Fruit fly (Drosophila melanogaster) whole organism: ENCODE data around the gene CG12061.

ENCODE experiments used
- CG8478 ChIP-seq: fragments of >200 bp; optimal IDR thresholded peaks from 2 replicates; lab custom pipeline; 2018; ENCODE audit warnings: inconsistent platforms
- Dll ChIP-seq: fragments of >200 bp; optimal IDR thresholded peaks from 2 replicates; lab custom pipeline; 2017
- EcR ChIP-seq, 2 experiments: fragments of >200 bp; optimal IDR thresholded peaks; 2 replicates each; lab custom pipeline; 2017; ENCODE audit warnings: missing biosample characterization in 2 of 2, missing genetic modification characterization in 2 of 2, missing genetic modification reagents in 2 of 2
- pan ChIP-seq: fragments of >200 bp; optimal IDR thresholded peaks from 2 replicates; lab custom pipeline; 2017
- psq ChIP-seq: fragments of >200 bp; optimal IDR thresholded peaks from 2 replicates; lab custom pipeline; 2017
- usp ChIP-seq: fragments of >200 bp; optimal IDR thresholded peaks from 2 replicates; lab custom pipeline; 2017; ENCODE audit warnings: missing biosample characterization, missing genetic modification characterization, mixed read lengths

The CG12061 gene

DNA sequence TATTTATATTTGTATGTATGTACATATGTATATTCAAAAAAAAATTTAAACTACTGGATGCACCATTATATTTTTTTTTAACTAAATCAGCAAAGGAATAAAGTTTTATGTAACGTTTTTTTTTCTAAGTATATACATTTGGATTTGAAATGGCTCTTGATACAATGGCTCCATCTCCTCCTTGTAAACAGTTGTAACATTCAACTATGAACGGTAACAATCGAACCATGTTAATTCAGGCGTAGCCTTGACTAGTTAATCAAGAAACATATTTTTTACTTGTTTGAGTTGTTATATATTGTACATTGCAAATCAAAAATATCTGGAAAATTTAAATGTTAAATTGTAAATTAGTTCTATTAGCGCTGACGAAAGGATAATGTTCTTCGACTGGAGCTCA is at the start of gene CG12061:
TSS of gene CG12061 (plus strand) at position 301 of the 400 bp plus-strand sequence.
- TF ChIP-seq CG8478 (lab: Kevin White, UChicago) (no peak), usp (GFP tag; lab: Kevin White, UChicago) (no peak), EcR (GFP tag; optimal IDR thresholded peaks at IDR 0.05; lab: Kevin White, UChicago) (no peak), psq (lab: Kevin White, UChicago) (no peak), Dll (lab: Kevin White, UChicago) (no peak), pan (lab: Kevin White, UChicago) (no peak)

DNA sequence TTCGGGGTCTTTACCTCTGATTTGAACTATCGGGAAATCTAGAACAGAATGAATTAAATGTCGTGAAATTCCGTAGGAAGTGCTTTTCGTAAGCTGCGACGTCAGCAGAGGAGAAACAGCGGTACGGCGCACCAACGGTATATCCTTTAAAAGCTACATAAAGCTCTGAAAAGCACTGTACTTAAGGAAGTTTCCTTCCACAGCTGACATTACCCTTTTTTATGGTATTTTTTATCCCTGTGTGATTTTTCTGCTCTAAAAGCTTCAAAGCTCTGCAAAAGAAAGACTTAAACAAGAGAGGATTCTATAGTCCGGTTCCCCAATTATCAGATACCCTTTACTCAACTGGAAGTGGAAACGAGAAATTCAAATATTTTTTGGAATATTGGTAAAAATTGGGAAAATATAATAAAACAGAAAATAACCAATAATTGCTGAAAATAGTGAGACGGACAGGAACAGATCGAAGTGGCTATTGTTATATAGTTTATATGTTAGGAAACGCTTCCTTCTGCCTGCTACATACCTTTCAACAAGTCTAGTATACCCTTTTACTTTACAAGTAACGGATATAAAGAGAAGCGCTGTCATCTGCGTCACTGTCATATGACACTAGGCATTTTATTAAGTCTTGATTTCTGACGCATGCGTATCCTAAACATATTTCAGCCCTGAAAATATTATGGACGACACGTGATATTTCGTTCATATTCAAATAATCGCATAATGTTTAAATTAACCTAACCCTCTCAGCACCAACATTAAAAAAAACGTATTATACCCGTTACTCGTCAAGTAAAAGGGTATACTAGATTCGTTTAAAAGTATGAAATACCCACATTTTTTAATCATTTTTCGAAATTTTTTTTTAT is 31.0 kb upstream of the CG12061 start, which contains the start of the genes stnA and stnB:
TSS of gene stnA (minus strand) at position 51 of the 872 bp plus-strand sequence.
TSS of gene stnB (minus strand) at position 51 of the 872 bp plus-strand sequence.
- TF ChIP-seq psq (lab: Kevin White, UChicago) (no peak), CG8478 (lab: Kevin White, UChicago) (no peak), EcR (GFP tag; optimal IDR thresholded peaks at IDR 0.05; lab: Kevin White, UChicago) (no peak), usp (GFP tag; lab: Kevin White, UChicago) (no peak), Dll (lab: Kevin White, UChicago) (no peak), pan (lab: Kevin White, UChicago) (no peak)

dm6 chrX:23006925-23007324 is 28.9 kb upstream of the CG12061 start:
- TF ChIP-seq EcR (GFP tag; optimal IDR thresholded peaks at IDR 0.05; lab: Kevin White, UChicago) (no peak), psq (lab: Kevin White, UChicago) (no peak), usp (GFP tag; lab: Kevin White, UChicago) (no peak), CG8478 (lab: Kevin White, UChicago) (no peak), pan (lab: Kevin White, UChicago) (no peak), Dll (lab: Kevin White, UChicago) (no peak)

DNA sequence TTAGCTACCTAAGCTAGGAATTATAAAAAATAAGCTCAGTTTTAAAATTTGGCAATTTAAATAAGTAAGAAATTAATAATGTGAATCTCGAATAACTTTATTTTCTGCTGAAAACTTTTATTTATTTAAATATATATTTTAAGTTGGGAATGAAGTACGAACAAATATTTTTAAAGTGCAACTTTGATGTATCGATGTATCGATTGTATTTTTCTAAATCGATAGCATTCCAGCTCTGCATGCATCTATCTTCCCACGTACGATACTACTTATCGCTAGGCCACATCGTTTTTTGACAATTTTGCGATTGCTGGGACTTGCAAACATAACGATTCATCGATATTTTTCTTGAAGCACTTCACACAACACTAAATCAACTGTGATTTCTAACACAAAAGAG is 28.5 kb upstream of the CG12061 start:
- TF ChIP-seq CG8478 (lab: Kevin White, UChicago) (no peak), Dll (lab: Kevin White, UChicago) (no peak), psq (lab: Kevin White, UChicago) (no peak), pan (lab: Kevin White, UChicago) (no peak), usp (GFP tag; lab: Kevin White, UChicago) (no peak), EcR (GFP tag; optimal IDR thresholded peaks at IDR 0.05; lab: Kevin White, UChicago) (no peak)

DNA sequence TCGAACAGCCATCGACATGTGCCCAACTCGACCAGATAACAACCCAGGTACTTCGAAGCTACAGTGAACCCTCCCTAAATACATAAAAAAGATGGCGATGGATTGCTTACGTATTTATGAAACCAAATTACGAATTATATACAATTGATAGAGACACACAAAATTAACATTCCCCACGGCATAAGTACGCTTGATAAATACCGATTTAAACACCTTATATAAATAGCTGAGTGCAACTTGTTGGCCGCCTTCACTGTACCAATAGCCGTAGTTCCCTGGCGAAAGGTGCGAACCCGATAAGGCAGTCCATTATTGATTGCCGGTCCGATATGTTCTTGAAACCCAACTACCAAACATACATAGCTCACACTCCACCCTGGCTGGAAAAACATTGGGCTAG is 25.2 kb upstream of the CG12061 start:
- TF ChIP-seq psq (lab: Kevin White, UChicago): no peak

dm6 chrX:23011203-23011602 is 24.7 kb upstream of the CG12061 start, which contains the start of gene FucTC:
Gene FucTC (minus strand): TSS chrX:23011303.
- TF ChIP-seq psq (lab: Kevin White, UChicago) (no peak), EcR (GFP tag; optimal IDR thresholded peaks at IDR 0.05; lab: Kevin White, UChicago) (no peak), usp (GFP tag; lab: Kevin White, UChicago) (no peak), Dll (lab: Kevin White, UChicago) (no peak), pan (lab: Kevin White, UChicago) (no peak), CG8478 (lab: Kevin White, UChicago) (no peak)

dm6 chrX:23011859-23012258 is 24.0 kb upstream of the CG12061 start:
- TF ChIP-seq EcR (GFP tag; optimal IDR thresholded peaks at IDR 0.05; lab: Kevin White, UChicago) (no peak), usp (GFP tag; lab: Kevin White, UChicago) (no peak), pan (lab: Kevin White, UChicago) (no peak), CG8478 (lab: Kevin White, UChicago) (no peak)

dm6 chrX:23013208-23013607 is 22.7 kb upstream of the CG12061 start, which contains the start of the genes Rab21 and Coa7:
Gene Rab21 (minus strand): TSS chrX:23013409.
Gene Coa7 (plus strand): TSS chrX:23013495.
- TF ChIP-seq Dll (lab: Kevin White, UChicago) (no peak), EcR (GFP tag; optimal IDR thresholded peaks at IDR 0.05; lab: Kevin White, UChicago) (no peak), usp (GFP tag; lab: Kevin White, UChicago) (no peak), pan (lab: Kevin White, UChicago) (no peak), psq (lab: Kevin White, UChicago) (no peak), CG8478 (lab: Kevin White, UChicago) (no peak)

DNA sequence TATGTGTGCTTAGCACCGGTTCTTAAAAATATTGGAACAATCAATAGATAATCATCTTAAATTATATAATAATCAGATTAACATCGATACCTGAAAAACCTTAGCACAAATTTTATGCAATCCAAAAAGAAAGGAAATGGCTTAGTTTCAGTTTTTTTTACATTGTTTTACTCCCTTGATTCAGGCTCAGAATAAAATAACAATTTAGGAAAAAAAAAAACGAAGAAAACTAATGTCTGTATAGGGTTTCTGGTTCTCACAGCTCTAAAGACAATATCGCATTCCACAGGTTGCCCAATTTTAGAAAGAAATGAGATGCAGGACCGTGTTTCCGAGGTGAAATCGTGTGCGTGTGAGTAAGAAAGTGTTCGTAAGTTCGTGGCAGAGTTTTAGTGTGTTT is 13.3 kb upstream of the CG12061 start, which contains the start of gene zyd:
TSS of gene zyd (plus strand) at position 301 of the 400 bp plus-strand sequence.
- TF ChIP-seq pan (lab: Kevin White, UChicago) (no peak), Dll (lab: Kevin White, UChicago) (no peak), psq (lab: Kevin White, UChicago) (no peak), CG8478 (lab: Kevin White, UChicago) (no peak)

DNA sequence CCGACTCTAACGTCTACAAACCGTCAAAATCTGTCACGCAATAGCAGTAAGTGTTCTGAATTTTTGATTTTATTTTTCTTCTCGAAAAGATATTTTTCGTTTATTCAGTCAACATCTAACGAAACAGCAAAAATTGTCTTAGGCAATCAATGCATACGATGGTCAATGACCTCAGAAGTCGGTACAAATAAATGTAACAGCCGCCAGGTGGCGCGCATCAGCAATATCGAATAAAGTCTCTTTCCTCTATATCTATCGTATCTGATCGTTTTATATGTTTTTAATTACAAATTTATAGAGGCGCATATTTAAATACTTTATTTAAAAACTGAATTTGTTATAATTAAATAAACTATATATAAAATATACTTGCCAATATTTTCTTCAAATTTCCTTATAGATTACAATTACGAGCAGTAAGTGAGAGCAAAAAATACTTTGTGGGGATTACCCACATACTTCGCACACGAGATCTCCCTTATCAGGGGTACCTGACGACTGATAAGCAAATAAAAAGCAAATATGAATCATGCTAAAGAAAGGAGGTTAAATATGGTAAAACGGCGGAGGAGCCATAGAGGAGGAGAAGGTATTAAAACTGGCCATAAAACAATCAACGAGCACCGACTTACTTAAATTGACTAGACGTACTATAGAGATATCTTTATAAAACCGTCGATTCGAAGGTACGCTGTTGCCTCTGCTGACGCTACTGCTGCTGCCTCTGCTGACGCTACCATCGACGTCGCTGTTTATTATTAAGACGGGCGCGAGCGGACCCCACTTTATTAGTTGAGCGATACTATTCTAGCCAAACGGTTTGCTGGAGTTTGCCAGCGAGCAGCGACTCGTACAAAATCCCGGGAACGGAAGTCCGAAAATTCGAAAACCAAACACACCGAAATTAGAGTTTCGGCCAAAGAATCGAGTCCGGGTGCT is 31.9 kb downstream of the CG12061 start, which contains the start of gene CG17167:
TSS of gene CG17167 (plus strand) at position 781 of the 939 bp plus-strand sequence.
- TF ChIP-seq usp (GFP tag; lab: Kevin White, UChicago) (no peak), EcR (GFP tag; optimal IDR thresholded peaks at IDR 0.05; lab: Kevin White, UChicago) (no peak), Dll (lab: Kevin White, UChicago) (no peak), CG8478 (lab: Kevin White, UChicago) (no peak), pan (lab: Kevin White, UChicago) (no peak), psq (lab: Kevin White, UChicago) (no peak)
